Fruit fly (Drosophila melanogaster) whole organism, embryonic: ENCODE measurements around the gene CG17666.

Source experiments
- Ada2b ChIP-seq: fragments of 200-800 bp; sonication (Bioruptor generic); IDR thresholded peaks from 2 replicates; pipeline ENCODE4 v1.3.6; 2022; ENCODE audit warnings: missing biosample characterization, missing genetic modification characterization
- Asciz ChIP-seq: fragments of 200-800 bp; sonication (Bioruptor generic); optimal IDR thresholded peaks from 2 replicates; lab custom pipeline; 2017; ENCODE audit warnings: missing biosample characterization, mild to moderate bottlenecking, missing genetic modification characterization, missing genetic modification reagents
- Atf-2 ChIP-seq: fragments of 200-800 bp; sonication (Bioruptor generic); optimal IDR thresholded peaks from 2 replicates; lab custom pipeline; 2016; ENCODE audit warnings: missing biosample characterization, missing genetic modification characterization
- Bgb ChIP-seq: fragments of 200-800 bp; sonication (Bioruptor generic); IDR thresholded peaks from 2 replicates; pipeline ENCODE4 v1.3.6; 2022; ENCODE audit warnings: missing biosample characterization, missing genetic modification characterization; ENCODE audit not compliant: partially characterized antibody
- CG11560 ChIP-seq: fragments of 200-800 bp; sonication (Bioruptor generic); IDR thresholded peaks from 3 replicates; pipeline ENCODE4 v1.3.6; 2022; ENCODE audit warnings: missing biosample characterization, missing genetic modification characterization
- CG12391 ChIP-seq: fragments of 200-800 bp; sonication (Bioruptor generic); optimal IDR thresholded peaks from 3 replicates; lab custom pipeline; 2018; ENCODE audit warnings: missing biosample characterization, mild to moderate bottlenecking, missing genetic modification characterization, moderate library complexity
- CG12769 ChIP-seq: fragments of 200-800 bp; sonication (Bioruptor generic); optimal IDR thresholded peaks from 2 replicates; lab custom pipeline; 2019; ENCODE audit warnings: missing biosample characterization, mild to moderate bottlenecking, missing genetic modification characterization, moderate library complexity
- CG14014 ChIP-seq: fragments of 200-800 bp; sonication (Bioruptor generic); IDR thresholded peaks from 2 replicates; pipeline ENCODE4 v1.3.6; 2022; ENCODE audit warnings: missing biosample characterization, missing genetic modification characterization
- CG14710 ChIP-seq: fragments of 200-800 bp; sonication (Bioruptor generic); optimal IDR thresholded peaks from 3 replicates; lab custom pipeline; 2019; ENCODE audit warnings: missing biosample characterization, mild to moderate bottlenecking, missing genetic modification characterization, moderate library complexity
- CG15011 ChIP-seq: fragments of 200-800 bp; sonication (Bioruptor generic); optimal IDR thresholded peaks from 3 replicates; lab custom pipeline; 2018; ENCODE audit warnings: missing biosample characterization, mild to moderate bottlenecking, missing genetic modification characterization
- CG15514 ChIP-seq: fragments of 200-800 bp; sonication (Bioruptor generic); optimal IDR thresholded peaks from 3 replicates; lab custom pipeline; 2017; ENCODE audit warnings: missing biosample characterization, missing genetic modification characterization, mild to moderate bottlenecking, moderate library complexity, missing genetic modification reagents
- CG16863 ChIP-seq: fragments of 200-800 bp; sonication (Bioruptor generic); optimal IDR thresholded peaks from 3 replicates; lab custom pipeline; 2016; ENCODE audit warnings: missing biosample characterization, missing genetic modification characterization
- CG18619 ChIP-seq: fragments of 200-800 bp; sonication (Bioruptor generic); optimal IDR thresholded peaks from 3 replicates; lab custom pipeline; 2017; ENCODE audit warnings: missing biosample characterization, mild to moderate bottlenecking, missing genetic modification characterization
- CG2120 ChIP-seq: fragments of 200-800 bp; sonication (Bioruptor generic); optimal IDR thresholded peaks from 3 replicates; lab custom pipeline; 2016; ENCODE audit warnings: missing biosample characterization, missing genetic modification characterization
- CG2678 ChIP-seq: fragments of 200-800 bp; sonication (Bioruptor generic); optimal IDR thresholded peaks from 3 replicates; lab custom pipeline; 2019; ENCODE audit warnings: missing biosample characterization, mild to moderate bottlenecking, missing genetic modification characterization, moderate library complexity
- CG31388 ChIP-seq: fragments of 200-800 bp; sonication (Bioruptor generic); optimal IDR thresholded peaks from 2 replicates; lab custom pipeline; 2016; ENCODE audit warnings: missing biosample characterization, missing genetic modification characterization
- CG32772 ChIP-seq: fragments of 200-800 bp; sonication (Bioruptor generic); IDR thresholded peaks from 2 replicates; pipeline ENCODE4 v1.3.6; 2022; ENCODE audit warnings: missing biosample characterization, missing genetic modification characterization
- CG4820 ChIP-seq: fragments of 200-800 bp; sonication (Bioruptor generic); optimal IDR thresholded peaks from 3 replicates; lab custom pipeline; 2016; ENCODE audit warnings: missing biosample characterization, missing genetic modification characterization
- CG6654 ChIP-seq: fragments of 200-800 bp; sonication (Bioruptor generic); optimal IDR thresholded peaks from 2 replicates; lab custom pipeline; 2017; ENCODE audit warnings: missing biosample characterization, mild to moderate bottlenecking, missing genetic modification characterization
- CG9727 ChIP-seq: fragments of 200-800 bp; sonication (Bioruptor generic); optimal IDR thresholded peaks from 3 replicates; lab custom pipeline; 2017; ENCODE audit warnings: missing biosample characterization, mild to moderate bottlenecking, missing genetic modification characterization
- Doc2 ChIP-seq: fragments of 200-800 bp; sonication (Bioruptor generic); IDR thresholded peaks from 2 replicates; pipeline ENCODE4 v1.3.6; 2022; ENCODE audit warnings: missing biosample characterization, missing genetic modification characterization
- Gsc ChIP-seq: fragments of 200-800 bp; sonication (Bioruptor generic); IDR thresholded peaks from 2 replicates; pipeline ENCODE4 v1.3.6; 2022; ENCODE audit warnings: missing biosample characterization, missing genetic modification characterization
- HLH4C ChIP-seq: fragments of 200-800 bp; sonication (Bioruptor generic); IDR thresholded peaks from 3 replicates; pipeline ENCODE4 v1.3.6; 2022; ENCODE audit warnings: missing biosample characterization, missing genetic modification characterization; ENCODE audit not compliant: partially characterized antibody
- Hr39 ChIP-seq: fragments of >200 bp; optimal IDR thresholded peaks from 2 replicates; lab custom pipeline; 2017
- MESR4 ChIP-seq: fragments of 200-800 bp; sonication (Bioruptor generic); optimal IDR thresholded peaks from 2 replicates; lab custom pipeline; 2018; ENCODE audit warnings: missing biosample characterization, mild to moderate bottlenecking, missing genetic modification characterization, moderate library complexity
- Myb ChIP-seq: fragments of 200-800 bp; sonication (Bioruptor generic); optimal IDR thresholded peaks from 2 replicates; lab custom pipeline; 2016; ENCODE audit warnings: missing biosample characterization, missing genetic modification characterization
- Nf-YC ChIP-seq: fragments of 200-800 bp; optimal IDR thresholded peaks from 3 replicates; lab custom pipeline; 2019; ENCODE audit warnings: missing biosample characterization, mild to moderate bottlenecking, missing genetic modification characterization, moderate library complexity
- PHDP ChIP-seq: fragments of 200-800 bp; sonication (Bioruptor generic); optimal IDR thresholded peaks from 3 replicates; lab custom pipeline; 2018; ENCODE audit warnings: missing biosample characterization, mild to moderate bottlenecking, missing genetic modification characterization, moderate library complexity
- Side ChIP-seq: fragments of 200-800 bp; sonication (Bioruptor generic); optimal IDR thresholded peaks from 2 replicates; lab custom pipeline; 2016; ENCODE audit warnings: missing biosample characterization, missing genetic modification characterization
- ab ChIP-seq: fragments of 200-800 bp; sonication (Bioruptor generic); optimal IDR thresholded peaks from 2 replicates; lab custom pipeline; 2016; ENCODE audit warnings: missing biosample characterization, missing genetic modification characterization
- amos ChIP-seq: fragments of 200-800 bp; sonication (Bioruptor generic); IDR thresholded peaks from 2 replicates; pipeline ENCODE4 v1.3.6; 2022; ENCODE audit warnings: missing biosample characterization, missing genetic modification characterization; ENCODE audit not compliant: partially characterized antibody
- aop ChIP-seq: fragments of 200-800 bp; sonication (Bioruptor generic); IDR thresholded peaks from 2 replicates; pipeline ENCODE4 v1.3.6; 2022; ENCODE audit warnings: missing biosample characterization, missing genetic modification characterization
- ara ChIP-seq: fragments of 200-800 bp; sonication (Bioruptor generic); IDR thresholded peaks from 2 replicates; pipeline ENCODE4 v1.3.6; 2022; ENCODE audit warnings: missing biosample characterization, missing genetic modification characterization
- ash1 ChIP-seq: fragments of 200-800 bp; sonication (Bioruptor generic); optimal IDR thresholded peaks from 2 replicates; lab custom pipeline; 2018; ENCODE audit warnings: missing biosample characterization, mild to moderate bottlenecking, missing genetic modification characterization
- chn ChIP-seq: fragments of 200-800 bp; sonication (Bioruptor generic); optimal IDR thresholded peaks from 2 replicates; lab custom pipeline; 2016; ENCODE audit warnings: missing biosample characterization, missing genetic modification characterization
- ci ChIP-seq: fragments of 200-800 bp; sonication (Bioruptor generic); IDR thresholded peaks from 3 replicates; pipeline ENCODE4 v1.3.6; 2022; ENCODE audit warnings: missing biosample characterization, missing genetic modification characterization
- corto ChIP-seq: fragments of 200-800 bp; sonication (Bioruptor generic); optimal IDR thresholded peaks from 2 replicates; lab custom pipeline; 2016; ENCODE audit warnings: missing biosample characterization, mild to moderate bottlenecking, missing genetic modification characterization, moderate library complexity
- croc ChIP-seq: fragments of 200-800 bp; sonication (Bioruptor generic); conservative IDR thresholded peaks from 3 replicates; pipeline ENCODE4 v1.3.6; 2022; ENCODE audit warnings: missing biosample characterization, missing genetic modification characterization
- dan ChIP-seq: fragments of 200-800 bp; sonication (Bioruptor generic); IDR thresholded peaks from 2 replicates; pipeline ENCODE4 v1.3.6; 2022; ENCODE audit warnings: missing biosample characterization, missing genetic modification characterization
- gce ChIP-seq: fragments of 200-800 bp; sonication (Bioruptor generic); IDR thresholded peaks from 3 replicates; pipeline ENCODE4 v1.3.6; 2022; ENCODE audit warnings: missing biosample characterization, missing genetic modification characterization
- grn ChIP-seq: fragments of 200-800 bp; sonication (Bioruptor generic); optimal IDR thresholded peaks from 3 replicates; lab custom pipeline; 2017; ENCODE audit warnings: missing biosample characterization, missing genetic modification characterization
- inv ChIP-seq: fragments of 200-800 bp; sonication (Bioruptor generic); IDR thresholded peaks from 2 replicates; pipeline ENCODE4 v1.3.6; 2022; ENCODE audit warnings: missing biosample characterization, missing genetic modification characterization; ENCODE audit not compliant: partially characterized antibody
- lab ChIP-seq: fragments of 200-800 bp; sonication (Bioruptor generic); optimal IDR thresholded peaks from 3 replicates; lab custom pipeline; 2017; ENCODE audit warnings: missing biosample characterization, missing genetic modification characterization, mild to moderate bottlenecking, moderate library complexity, missing genetic modification reagents
- pb ChIP-seq: fragments of 200-800 bp; sonication (Bioruptor generic); optimal IDR thresholded peaks from 3 replicates; lab custom pipeline; 2016; ENCODE audit warnings: missing biosample characterization, missing genetic modification characterization
- pfk ChIP-seq: fragments of 200-800 bp; sonication (Bioruptor generic); optimal IDR thresholded peaks from 2 replicates; lab custom pipeline; 2018; ENCODE audit warnings: missing biosample characterization, mild to moderate bottlenecking, missing genetic modification characterization, moderate library complexity
- salm ChIP-seq: fragments of 200-800 bp; sonication (Bioruptor generic); optimal IDR thresholded peaks from 2 replicates; lab custom pipeline; 2018; ENCODE audit warnings: missing biosample characterization, mild to moderate bottlenecking, missing genetic modification characterization
- sima ChIP-seq: fragments of 200-800 bp; sonication (Bioruptor generic); optimal IDR thresholded peaks from 2 replicates; lab custom pipeline; 2016; ENCODE audit warnings: missing biosample characterization, missing genetic modification characterization
- toy ChIP-seq: fragments of 200-800 bp; sonication (Bioruptor generic); IDR thresholded peaks from 2 replicates; pipeline ENCODE4 v1.3.6; 2022; ENCODE audit warnings: missing biosample characterization, missing genetic modification characterization
- tx ChIP-seq: fragments of 200-800 bp; sonication (Bioruptor generic); optimal IDR thresholded peaks from 2 replicates; lab custom pipeline; 2016; ENCODE audit warnings: missing biosample characterization, missing genetic modification characterization
- unpg ChIP-seq: fragments of 200-800 bp; sonication (Bioruptor generic); optimal IDR thresholded peaks from 3 replicates; lab custom pipeline; 2018; ENCODE audit warnings: missing biosample characterization, mild to moderate bottlenecking, missing genetic modification characterization, moderate library complexity
- vnd ChIP-seq: fragments of 200-800 bp; sonication (Bioruptor generic); IDR thresholded peaks from 3 replicates; pipeline ENCODE4 v1.3.6; 2022; ENCODE audit warnings: missing biosample characterization, missing genetic modification characterization; ENCODE audit not compliant: partially characterized antibody
- wek ChIP-seq: fragments of 200-800 bp; sonication (Bioruptor generic); optimal IDR thresholded peaks from 3 replicates; lab custom pipeline; 2018; ENCODE audit warnings: missing biosample characterization, mild to moderate bottlenecking, missing genetic modification characterization, moderate library complexity

CG17666 gene

DNA sequence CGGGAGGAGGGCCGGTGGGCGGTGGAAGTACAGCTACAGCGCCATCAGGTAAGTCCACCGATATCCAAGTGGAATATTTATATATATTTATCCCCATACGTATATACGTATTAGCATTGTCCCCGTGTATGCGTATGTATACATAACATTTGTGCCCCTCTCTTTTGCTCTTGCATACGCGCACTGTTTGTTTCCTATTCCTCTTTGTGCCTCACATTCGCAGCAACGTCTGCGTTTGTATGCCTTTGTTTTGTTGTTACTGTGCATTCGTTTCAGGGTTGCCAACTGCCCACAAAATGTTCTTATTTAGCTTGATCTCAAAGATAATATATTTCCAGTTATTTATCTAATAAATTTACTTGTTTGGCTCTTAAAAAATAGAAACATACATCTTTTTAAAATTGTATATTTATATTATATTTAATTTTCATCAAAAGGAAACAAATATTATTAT lies 25.2 kb downstream of the CG17666 start (continued):
- TF ChIP-seq pb (no peak), CG2678 (tag; lab: Kevin White, UChicago) (peak; percentile 63), Hr39 (lab: Kevin White, UChicago) (no peak), Gsc (GFP tag; lab: Robert Waterston, UW) (no peak), sima (no peak), CG2120 (GFP tag; lab: Kevin White, UChicago) (peak; percentile 40), salm (tag; lab: Kevin White, UChicago) (peak; percentile 33), inv (GFP tag; lab: Robert Waterston, UW) (no peak), croc (GFP tag; lab: Robert Waterston, UW) (no peak), chn (no peak), unpg (GFP tag; lab: Kevin White, UChicago) (peak; percentile 68), CG15011 (GFP tag; lab: Kevin White, UChicago) (no peak), CG16863 (no peak), ci (GFP tag; lab: Robert Waterston, UW) (peak; percentile 69; the same call in 2 of the 3 replicates), corto (GFP tag; lab: Kevin White, UChicago) (no peak), grn (GFP tag; lab: Kevin White, UChicago) (peak; percentile 36), CG14710 (tag; lab: Kevin White, UChicago) (peak; percentile 47), aop (GFP tag; lab: Robert Waterston, UW) (no peak), Bgb (GFP tag; lab: Robert Waterston, UW) (no peak), CG11560 (no peak), CG31388 (GFP tag; lab: Kevin White, UChicago) (no peak), CG15514 (GFP tag; lab: Kevin White, UChicago) (peak; percentile 41), CG6654 (GFP tag; lab: Kevin White, UChicago) (no peak), CG32772 (GFP tag; lab: Robert Waterston, UW) (no peak), vnd (GFP tag; lab: Robert Waterston, UW) (no peak), Doc2 (GFP tag; lab: Robert Waterston, UW) (no peak), MESR4 (GFP tag; lab: Kevin White, UChicago) (peak; percentile 28), CG14014 (GFP tag; lab: Robert Waterston, UW) (peak; percentile 51; the same call in 1 of the 2 replicates), CG9727 (GFP tag; lab: Kevin White, UChicago) (peak; percentile 46), Nf-YC (tag; lab: Kevin White, UChicago) (peak; percentile 45), CG12391 (tag; lab: Kevin White, UChicago) (peak; percentile 83), tx (GFP tag; lab: Kevin White, UChicago) (no peak), PHDP (tag; lab: Kevin White, UChicago) (peak; percentile 76), Asciz (GFP tag; lab: Kevin White, UChicago) (peak; percentile 52), wek (no peak), pfk (no peak), Ada2b (GFP tag; lab: Robert Waterston, UW) (peak; percentile 29), amos (GFP tag; lab: Robert Waterston, UW) (no peak), ara (GFP tag; lab: Robert Waterston, UW) (no peak), ab (no peak), Side (GFP tag; lab: Kevin White, UChicago) (no peak), CG18619 (GFP tag; lab: Kevin White, UChicago) (peak; percentile 38), toy (no peak), gce (no peak), CG12769 (tag; lab: Kevin White, UChicago) (no peak), CG4820 (GFP tag; lab: Kevin White, UChicago) (no peak), dan (GFP tag; lab: Robert Waterston, UW) (no peak), ash1 (GFP tag; lab: Kevin White, UChicago) (no peak), Atf-2 (GFP tag; lab: Kevin White, UChicago) (no peak), HLH4C (GFP tag; lab: Robert Waterston, UW) (no peak), Myb (no peak), lab (GFP tag; lab: Kevin White, UChicago) (no peak)
